Fruit fly (Drosophila melanogaster) whole organism, embryonic: ENCODE results near the gene CG31542.

Experiments used
- Antp ChIP-seq: fragments of 200-800 bp; sonication (Bioruptor generic); optimal IDR thresholded peaks from 3 replicates; lab custom pipeline; 2016; ENCODE audit warnings: missing biosample characterization, missing genetic modification characterization
- BEAF-32 ChIP-seq: fragments of 200-800 bp; sonication (Bioruptor generic); optimal IDR thresholded peaks from 3 replicates; lab custom pipeline; 2017; ENCODE audit warnings: missing biosample characterization, missing genetic modification characterization, mild to moderate bottlenecking, moderate library complexity, missing genetic modification reagents
- CG10209 ChIP-seq: fragments of 200-800 bp; sonication (Bioruptor generic); optimal IDR thresholded peaks from 3 replicates; lab custom pipeline; 2017; ENCODE audit warnings: missing biosample characterization, mild to moderate bottlenecking, missing genetic modification characterization, missing genetic modification reagents
- CG10979 ChIP-seq: fragments of 200-800 bp; sonication (Bioruptor generic); optimal IDR thresholded peaks from 2 replicates; lab custom pipeline; 2018; ENCODE audit warnings: missing biosample characterization, mild to moderate bottlenecking, missing genetic modification characterization, moderate library complexity
- CG11504 ChIP-seq: fragments of 200-800 bp; sonication (Bioruptor generic); optimal IDR thresholded peaks from 3 replicates; lab custom pipeline; 2019; ENCODE audit warnings: missing biosample characterization, mild to moderate bottlenecking, missing genetic modification characterization, moderate library complexity
- CG11723 ChIP-seq: fragments of 200-800 bp; sonication (Bioruptor generic); optimal IDR thresholded peaks from 2 replicates; lab custom pipeline; 2017; ENCODE audit warnings: missing biosample characterization, mild to moderate bottlenecking, missing genetic modification characterization
- CG12104 ChIP-seq: fragments of 200-800 bp; sonication (Bioruptor generic); optimal IDR thresholded peaks from 3 replicates; lab custom pipeline; 2016; ENCODE audit warnings: missing biosample characterization, missing genetic modification characterization
- CG12391 ChIP-seq: fragments of 200-800 bp; sonication (Bioruptor generic); optimal IDR thresholded peaks from 3 replicates; lab custom pipeline; 2018; ENCODE audit warnings: missing biosample characterization, mild to moderate bottlenecking, missing genetic modification characterization, moderate library complexity
- CG15011 ChIP-seq: fragments of 200-800 bp; sonication (Bioruptor generic); optimal IDR thresholded peaks from 3 replicates; lab custom pipeline; 2018; ENCODE audit warnings: missing biosample characterization, mild to moderate bottlenecking, missing genetic modification characterization
- CG17186 ChIP-seq: fragments of 200-800 bp; sonication (Bioruptor generic); optimal IDR thresholded peaks from 3 replicates; lab custom pipeline; 2017; ENCODE audit warnings: missing biosample characterization, missing genetic modification reagents, missing genetic modification characterization
- CG17385 ChIP-seq: fragments of 200-800 bp; sonication (Bioruptor generic); optimal IDR thresholded peaks from 3 replicates; lab custom pipeline; 2018; ENCODE audit warnings: missing biosample characterization, mild to moderate bottlenecking, missing genetic modification characterization
- CG18011 ChIP-seq: fragments of 200-800 bp; sonication (Bioruptor generic); optimal IDR thresholded peaks from 2 replicates; lab custom pipeline; 2017; ENCODE audit warnings: missing biosample characterization, missing genetic modification characterization, mild to moderate bottlenecking, moderate library complexity, missing genotype
- CG18262 ChIP-seq: fragments of 200-800 bp; optimal IDR thresholded peaks from 3 replicates; lab custom pipeline; 2019; ENCODE audit warnings: missing biosample characterization, mild to moderate bottlenecking, missing genetic modification characterization, moderate library complexity
- CG2678 ChIP-seq: fragments of 200-800 bp; sonication (Bioruptor generic); optimal IDR thresholded peaks from 3 replicates; lab custom pipeline; 2019; ENCODE audit warnings: missing biosample characterization, mild to moderate bottlenecking, missing genetic modification characterization, moderate library complexity
- CG2875 ChIP-seq: fragments of 200-800 bp; sonication (Bioruptor generic); optimal IDR thresholded peaks from 2 replicates; lab custom pipeline; 2017; ENCODE audit warnings: missing biosample characterization, mild to moderate bottlenecking, missing genetic modification characterization, missing genetic modification reagents
- CG32767 ChIP-seq: fragments of 200-800 bp; sonication (Bioruptor generic); IDR thresholded peaks from 2 replicates; pipeline ENCODE4 v1.3.6; 2022; ENCODE audit warnings: missing biosample characterization, missing genetic modification characterization
- CG4854 ChIP-seq: fragments of 200-800 bp; sonication (Bioruptor generic); optimal IDR thresholded peaks from 2 replicates; lab custom pipeline; 2016; ENCODE audit warnings: missing biosample characterization, missing genetic modification characterization, inconsistent platforms
- CG5245 ChIP-seq: fragments of 200-800 bp; sonication (Bioruptor generic); optimal IDR thresholded peaks from 3 replicates; lab custom pipeline; 2016; ENCODE audit warnings: missing biosample characterization, missing genetic modification characterization
- CG9215 ChIP-seq: fragments of 200-800 bp; sonication (Bioruptor generic); IDR thresholded peaks from 2 replicates; pipeline ENCODE4 v1.3.6; 2022; ENCODE audit warnings: missing biosample characterization, missing genetic modification characterization
- D19A ChIP-seq: fragments of 200-800 bp; optimal IDR thresholded peaks from 3 replicates; lab custom pipeline; 2019; ENCODE audit warnings: missing biosample characterization, mild to moderate bottlenecking, missing genetic modification characterization, moderate library complexity
- Dfd ChIP-seq, 2 experiments: fragments of >200 bp; optimal IDR thresholded peaks; 2 replicates each; lab custom pipeline; 2017; ENCODE audit warnings: missing biosample characterization in 2 of 2, missing genetic modification characterization in 2 of 2
- Dp ChIP-seq: fragments of 200-800 bp; sonication (Bioruptor generic); optimal IDR thresholded peaks from 2 replicates; lab custom pipeline; 2018; ENCODE audit warnings: missing biosample characterization, mild to moderate bottlenecking, missing genetic modification characterization, moderate library complexity
- GATAe ChIP-seq: fragments of 200-800 bp; sonication (Bioruptor generic); conservative IDR thresholded peaks from 2 replicates; pipeline ENCODE4 v1.3.6; 2022; ENCODE audit warnings: missing biosample characterization, missing genetic modification characterization
- HLH54F ChIP-seq: fragments of 200-800 bp; sonication (Bioruptor generic); optimal IDR thresholded peaks from 3 replicates; lab custom pipeline; 2016; ENCODE audit warnings: missing biosample characterization, missing genetic modification characterization
- Hr3 ChIP-seq: fragments of 200-800 bp; sonication (Bioruptor generic); optimal IDR thresholded peaks from 3 replicates; lab custom pipeline; 2016; ENCODE audit warnings: missing biosample characterization, missing genetic modification characterization
- Hr39 ChIP-seq: fragments of >200 bp; optimal IDR thresholded peaks from 2 replicates; lab custom pipeline; 2017
- Med ChIP-seq: fragments of 200-800 bp; sonication (Bioruptor generic); peaks from one replicate; lab custom pipeline; 2016; ENCODE audit warnings: missing biosample characterization, missing genetic modification characterization, mild to moderate bottlenecking, inconsistent platforms, moderate library complexity
- PHDP ChIP-seq: fragments of 200-800 bp; sonication (Bioruptor generic); optimal IDR thresholded peaks from 3 replicates; lab custom pipeline; 2018; ENCODE audit warnings: missing biosample characterization, mild to moderate bottlenecking, missing genetic modification characterization, moderate library complexity
- Rfx ChIP-seq: fragments of 200-800 bp; sonication (Bioruptor generic); IDR thresholded peaks from 2 replicates; pipeline ENCODE4 v1.3.6; 2022; ENCODE audit warnings: missing biosample characterization, missing genetic modification characterization
- Six4 ChIP-seq: fragments of 200-800 bp; sonication (Bioruptor generic); optimal IDR thresholded peaks from 2 replicates; lab custom pipeline; 2016; ENCODE audit warnings: missing biosample characterization, missing genetic modification characterization
- Sox100B ChIP-seq: fragments of 200-800 bp; sonication (Bioruptor generic); optimal IDR thresholded peaks from 3 replicates; lab custom pipeline; 2018; ENCODE audit warnings: missing biosample characterization, mild to moderate bottlenecking, missing genetic modification characterization
- Sry-β ChIP-seq: fragments of 200-800 bp; sonication (Bioruptor generic); optimal IDR thresholded peaks from 2 replicates; lab custom pipeline; 2018; ENCODE audit warnings: missing biosample characterization, mild to moderate bottlenecking, missing genetic modification characterization, moderate library complexity
- Xrp1 ChIP-seq: fragments of 200-800 bp; sonication (Bioruptor generic); IDR thresholded peaks from 2 replicates; pipeline ENCODE4 v1.3.6; 2022; ENCODE audit warnings: missing biosample characterization, missing genetic modification characterization
- aop ChIP-seq: fragments of 200-800 bp; sonication (Bioruptor generic); IDR thresholded peaks from 2 replicates; pipeline ENCODE4 v1.3.6; 2022; ENCODE audit warnings: missing biosample characterization, missing genetic modification characterization
- btn ChIP-seq: fragments of 200-800 bp; sonication (Bioruptor generic); optimal IDR thresholded peaks from 2 replicates; lab custom pipeline; 2016; ENCODE audit warnings: missing biosample characterization, missing genetic modification characterization
- da ChIP-seq: fragments of 200-800 bp; sonication (Bioruptor generic); optimal IDR thresholded peaks from 2 replicates; lab custom pipeline; 2016; ENCODE audit warnings: missing biosample characterization, missing genetic modification characterization
- dysf ChIP-seq: fragments of 200-800 bp; sonication (Bioruptor generic); IDR thresholded peaks from 3 replicates; pipeline ENCODE4 v1.3.6; 2022; ENCODE audit warnings: missing biosample characterization, missing genetic modification characterization
- en ChIP-seq: fragments of 200-800 bp; sonication (Bioruptor generic); optimal IDR thresholded peaks from 2 replicates; lab custom pipeline; 2016; ENCODE audit warnings: missing biosample characterization, missing genetic modification characterization
- esg ChIP-seq: fragments of 200-800 bp; sonication (Bioruptor generic); conservative IDR thresholded peaks from 2 replicates; pipeline ENCODE4 v1.3.6; 2022; ENCODE audit warnings: missing biosample characterization, missing genetic modification characterization
- gce ChIP-seq: fragments of 200-800 bp; sonication (Bioruptor generic); IDR thresholded peaks from 3 replicates; pipeline ENCODE4 v1.3.6; 2022; ENCODE audit warnings: missing biosample characterization, missing genetic modification characterization
- hbn ChIP-seq: fragments of 200-800 bp; sonication (Bioruptor generic); IDR thresholded peaks from 2 replicates; pipeline ENCODE4 v1.3.6; 2022; ENCODE audit warnings: missing biosample characterization, missing genetic modification characterization; ENCODE audit not compliant: partially characterized antibody
- kay ChIP-seq: fragments of 200-800 bp; sonication (Bioruptor generic); optimal IDR thresholded peaks from 2 replicates; lab custom pipeline; 2016; ENCODE audit warnings: missing biosample characterization, missing genetic modification characterization
- lab ChIP-seq: fragments of 200-800 bp; sonication (Bioruptor generic); optimal IDR thresholded peaks from 3 replicates; lab custom pipeline; 2017; ENCODE audit warnings: missing biosample characterization, missing genetic modification characterization, mild to moderate bottlenecking, moderate library complexity, missing genetic modification reagents
- lmd ChIP-seq: fragments of 200-800 bp; sonication (Bioruptor generic); IDR thresholded peaks from 2 replicates; pipeline ENCODE4 v1.3.6; 2022; ENCODE audit warnings: missing biosample characterization, missing genetic modification characterization
- nerfin-2 ChIP-seq: fragments of 200-800 bp; sonication (Bioruptor generic); IDR thresholded peaks from 2 replicates; pipeline ENCODE4 v1.3.6; 2022; ENCODE audit warnings: missing biosample characterization, missing genetic modification characterization; ENCODE audit not compliant: partially characterized antibody
- scrt ChIP-seq: fragments of 200-800 bp; sonication (Bioruptor generic); optimal IDR thresholded peaks from 2 replicates; lab custom pipeline; 2018; ENCODE audit warnings: missing biosample characterization, mild to moderate bottlenecking, missing genetic modification characterization, moderate library complexity
- slbo ChIP-seq: fragments of 200-800 bp; sonication (Bioruptor generic); IDR thresholded peaks from 2 replicates; pipeline ENCODE4 v1.3.6; 2022; ENCODE audit warnings: missing biosample characterization, missing genetic modification characterization
- stc ChIP-seq: fragments of 200-800 bp; sonication (Bioruptor generic); IDR thresholded peaks from 2 replicates; pipeline ENCODE4 v1.3.6; 2022; ENCODE audit warnings: missing biosample characterization, missing genetic modification characterization
- trh ChIP-seq: fragments of 200-800 bp; sonication (Bioruptor generic); optimal IDR thresholded peaks from 2 replicates; lab custom pipeline; 2016; ENCODE audit warnings: missing biosample characterization, missing genetic modification characterization
- twi ChIP-seq: fragments of 200-800 bp; optimal IDR thresholded peaks from 2 replicates; lab custom pipeline; 2019; ENCODE audit warnings: missing biosample characterization, mild to moderate bottlenecking, missing genetic modification characterization, moderate library complexity

Gene CG31542

DNA sequence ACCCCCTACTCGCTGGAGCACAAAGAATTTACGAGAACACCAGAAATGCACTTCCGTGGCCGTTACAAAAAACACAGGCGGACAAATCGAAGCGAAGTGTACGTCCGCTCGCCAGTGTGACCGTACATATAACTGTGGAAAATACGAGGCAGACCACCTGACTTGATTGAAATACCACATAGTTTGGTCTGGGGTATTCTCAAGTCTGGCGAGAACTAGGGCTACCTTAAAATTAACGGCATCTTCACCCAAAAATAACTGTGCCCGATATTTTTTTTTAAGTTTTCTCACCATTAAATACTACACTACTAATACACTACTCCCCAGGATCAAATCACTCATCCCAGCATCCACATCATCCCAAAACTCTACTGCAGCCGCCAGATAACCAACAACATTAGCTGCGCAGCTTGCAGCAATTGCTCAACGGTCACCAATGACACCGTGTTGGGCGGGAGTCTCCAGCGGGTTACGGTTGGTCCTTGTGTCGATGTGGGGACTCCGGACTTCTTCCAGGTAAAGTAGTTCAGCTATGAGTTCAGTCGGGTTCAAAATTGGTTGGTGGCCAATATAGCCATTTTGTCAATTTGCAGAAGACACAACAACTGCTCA is 1.1 kb upstream of the CG31542 start, which contains the start of gene Cerk (continued):
- no peak for TF ChIP-seq esg
- TF ChIP-seq GATAe (GFP tag; lab: Robert Waterston, UW): no peak
- no peak for TF ChIP-seq CG12104 (GFP tag; lab: Kevin White, UChicago)
- TF ChIP-seq en (GFP tag; lab: Kevin White, UChicago): no peak
- peak; percentile 57 for TF ChIP-seq nerfin-2 (GFP tag; lab: Robert Waterston, UW)
- TF ChIP-seq gce (GFP tag; lab: Robert Waterston, UW): no peak
- no peak for TF ChIP-seq twi (tag; lab: Kevin White, UChicago)
- peak; percentile 93 for TF ChIP-seq Med (GFP tag; lab: Kevin White, UChicago)
- TF ChIP-seq lab: peak; percentile 46
- no peak for TF ChIP-seq Sox100B (GFP tag; lab: Kevin White, UChicago)
- peak; percentile 29 for TF ChIP-seq CG11504
- TF ChIP-seq Six4 (GFP tag; lab: Kevin White, UChicago): no peak
- TF ChIP-seq da (GFP tag; lab: Kevin White, UChicago): peak; percentile 3
- peak; percentile 39 for TF ChIP-seq CG12391 (tag; lab: Kevin White, UChicago)
- TF ChIP-seq trh (GFP tag; lab: Kevin White, UChicago): no peak
- TF ChIP-seq Rfx: peak; percentile 73
- TF ChIP-seq stc (GFP tag; lab: Robert Waterston, UW): no peak
- TF ChIP-seq Sry-β (GFP tag; lab: Kevin White, UChicago): peak; percentile 56
- no peak for TF ChIP-seq Dfd (GFP tag; optimal IDR thresholded peaks at IDR 0.05; lab: Kevin White, UChicago)
- peak; percentile 28 for TF ChIP-seq HLH54F
- TF ChIP-seq CG9215 (GFP tag; lab: Robert Waterston, UW): 0 out of 2 replicates have a peak, but pooled peaks have one; percentile 9
- peak; percentile 6 for TF ChIP-seq CG10979 (tag; lab: Kevin White, UChicago)
- TF ChIP-seq Hr3: peak; percentile 19
- TF ChIP-seq CG15011 (GFP tag; lab: Kevin White, UChicago): no peak
- TF ChIP-seq PHDP (tag; lab: Kevin White, UChicago): peak; percentile 36
- no peak for TF ChIP-seq Xrp1 (GFP tag; lab: Robert Waterston, UW)
- no peak for TF ChIP-seq CG2875
- TF ChIP-seq btn (GFP tag; lab: Kevin White, UChicago): no peak
- no peak for TF ChIP-seq scrt (GFP tag; lab: Kevin White, UChicago)
- no peak for TF ChIP-seq CG18011 (GFP tag; lab: Kevin White, UChicago)
- TF ChIP-seq CG2678 (tag; lab: Kevin White, UChicago): no peak
- TF ChIP-seq hbn (GFP tag; lab: Robert Waterston, UW): peak; percentile 41
- TF ChIP-seq D19A: no peak
- TF ChIP-seq CG17385: peak; percentile 36
- TF ChIP-seq CG18262 (tag; lab: Kevin White, UChicago): no peak
- no peak for TF ChIP-seq Hr39
- peak; percentile 34 for TF ChIP-seq CG10209
- TF ChIP-seq Antp: peak; percentile 38
- peak; percentile 68 for TF ChIP-seq BEAF-32 (GFP tag; lab: Kevin White, UChicago)
- TF ChIP-seq CG32767 (GFP tag; lab: Robert Waterston, UW): no peak
- peak; percentile 46 for TF ChIP-seq Dp (GFP tag; lab: Kevin White, UChicago)
- TF ChIP-seq CG4854 (GFP tag; lab: Kevin White, UChicago): no peak
- no peak for TF ChIP-seq CG5245 (GFP tag; lab: Kevin White, UChicago)
- TF ChIP-seq kay (GFP tag; lab: Kevin White, UChicago): peak; percentile 9
- TF ChIP-seq CG11723 (GFP tag; lab: Kevin White, UChicago): no peak
- TF ChIP-seq lmd (GFP tag; lab: Robert Waterston, UW): peak; percentile 48; the same call in 1 of the 2 replicates
- TF ChIP-seq dysf (GFP tag; lab: Robert Waterston, UW): peak; percentile 58; the same call in 2 of the 3 replicates
- TF ChIP-seq CG17186 (GFP tag; lab: Kevin White, UChicago): peak; percentile 66
- peak; percentile 62; the same call in 1 of the 2 replicates for TF ChIP-seq slbo (GFP tag; lab: Robert Waterston, UW)
- peak; percentile 35; the same call in 1 of the 2 replicates for TF ChIP-seq aop (GFP tag; lab: Robert Waterston, UW)
